Worm (Caenorhabditis elegans) whole organism, L1 larva: Measurements from ENCODE around the gene arrd-22.
A peak's percentile ranks its signal among the peaks of the same experiment; 100 is the strongest.
"Not testable (repeated sequence)": the region's sequence is repeated elsewhere in the genome, so short reads cannot be mapped to it uniquely, and the experiment has no call there.

ENCODE experiments used
- C16A3.4 ChIP-seq: fragments of 150-350 bp; optimal IDR thresholded peaks from 2 replicates; lab custom pipeline; 2014; ENCODE audit warnings: missing biosample characterization, missing genetic modification characterization
- F16B12.6 ChIP-seq: fragments of 150-350 bp; optimal IDR thresholded peaks from 2 replicates; lab custom pipeline; 2014; ENCODE audit warnings: missing biosample characterization, missing genetic modification characterization
- Y116A8C.19 ChIP-seq: sonication (generic microtip); optimal IDR thresholded peaks from 2 replicates; lab custom pipeline; 2016; ENCODE audit warnings: missing compliant biosample characterization, missing genetic modification characterization, borderline replicate concordance
- alr-1 ChIP-seq: fragments of 200-800 bp; sonication (Bioruptor generic); optimal IDR thresholded peaks from 2 replicates; lab custom pipeline; 2018; ENCODE audit warnings: borderline replicate concordance, mild to moderate bottlenecking, missing genetic modification characterization, missing compliant biosample characterization
- aly-2 ChIP-seq: fragments of 150-350 bp; optimal IDR thresholded peaks from 2 replicates; lab custom pipeline; 2014; ENCODE audit warnings: missing biosample characterization, missing genetic modification characterization
- ceh-82 ChIP-seq, 3 experiments: fragments of 150-350 bp in 1 of 3; sonication (generic microtip) in 2 of 3; optimal IDR thresholded peaks; 2 replicates each; lab custom pipeline; 2014 to 2017; ENCODE audit warnings: missing biosample characterization in 3 of 3, missing genetic modification characterization in 3 of 3
- ceh-90 ChIP-seq: sonication (generic microtip); optimal IDR thresholded peaks from 2 replicates; lab custom pipeline; 2016; ENCODE audit warnings: missing genetic modification characterization, missing compliant biosample characterization
- dsc-1 ChIP-seq: sonication (generic microtip); optimal IDR thresholded peaks from 2 replicates; lab custom pipeline; 2016; ENCODE audit warnings: mild to moderate bottlenecking, missing genetic modification characterization, missing compliant biosample characterization
- efl-1 ChIP-seq, 4 experiments: fragments of 150-350 bp; optimal IDR thresholded peaks in 3 of 4; peaks in 1 of 4; 1 replicate in 1 of 4; 2 replicates in 3 of 4; lab custom pipeline; 2014; ENCODE audit warnings: missing biosample characterization in 2 of 4, missing genetic modification characterization in 2 of 4, missing genetic modification reagents in 2 of 4
- fkh-10 ChIP-seq: sonication (generic microtip); optimal IDR thresholded peaks from 2 replicates; lab custom pipeline; 2017; ENCODE audit warnings: missing biosample characterization, missing genetic modification reagents, missing genetic modification characterization
- fos-1 ChIP-seq: fragments of 150-350 bp; optimal IDR thresholded peaks from 2 replicates; lab custom pipeline; 2014; ENCODE audit warnings: missing biosample characterization, missing genetic modification characterization
- hlh-17 ChIP-seq: fragments of 200-800 bp; sonication (Bioruptor generic); optimal IDR thresholded peaks from 2 replicates; lab custom pipeline; 2018; ENCODE audit warnings: missing genetic modification characterization, mild to moderate bottlenecking, missing compliant biosample characterization, moderate library complexity, borderline replicate concordance
- jun-1 ChIP-seq: fragments of 150-350 bp; optimal IDR thresholded peaks from 2 replicates; lab custom pipeline; 2014; ENCODE audit warnings: missing biosample characterization, missing genetic modification reagents, missing genetic modification characterization
- lin-15B ChIP-seq: fragments of 150-350 bp; sonication (generic microtip); optimal IDR thresholded peaks from 3 replicates; lab custom pipeline; 2014; ENCODE audit warnings: missing biosample characterization, missing genetic modification characterization
- lin-35 ChIP-seq, 2 experiments: fragments of 150-350 bp; optimal IDR thresholded peaks; 2 replicates each; lab custom pipeline; 2014; ENCODE audit warnings: missing biosample characterization in 2 of 2, missing genetic modification characterization in 2 of 2, missing genetic modification reagents in 2 of 2
- lin-39 ChIP-seq: fragments of 150-350 bp; optimal IDR thresholded peaks from 2 replicates; lab custom pipeline; 2014; ENCODE audit warnings: missing biosample characterization, missing genetic modification reagents, missing genetic modification characterization
- mab-9 ChIP-seq: fragments of 200-800 bp; sonication (Bioruptor generic); IDR thresholded peaks from 2 replicates; pipeline ENCODE4 v1.3.6; 2022; ENCODE audit warnings: missing genetic modification reagents, missing genetic modification characterization, missing compliant biosample characterization
- mdl-1 ChIP-seq, 2 experiments: fragments of 150-350 bp; optimal IDR thresholded peaks; 2 replicates each; lab custom pipeline; 2014 to 2017; ENCODE audit warnings: missing biosample characterization in 2 of 2, missing genetic modification characterization in 2 of 2, inconsistent platforms in 1 of 2
- mef-2 ChIP-seq: fragments of 150-350 bp; optimal IDR thresholded peaks from 2 replicates; lab custom pipeline; 2014; ENCODE audit warnings: missing biosample characterization, missing genetic modification characterization
- nhr-47 ChIP-seq: sonication (generic microtip); optimal IDR thresholded peaks from 2 replicates; lab custom pipeline; 2016; ENCODE audit warnings: mild to moderate bottlenecking, missing genetic modification characterization, moderate library complexity, missing compliant biosample characterization
- nhr-76 ChIP-seq: sonication (generic microtip); optimal IDR thresholded peaks from 2 replicates; lab custom pipeline; 2017; ENCODE audit warnings: missing biosample characterization, missing genetic modification characterization
- nhr-77 ChIP-seq: fragments of 150-350 bp; optimal IDR thresholded peaks from 2 replicates; lab custom pipeline; 2014; ENCODE audit warnings: missing biosample characterization, missing genetic modification characterization
- nhr-84 ChIP-seq: sonication (generic microtip); optimal IDR thresholded peaks from 2 replicates; lab custom pipeline; 2017; ENCODE audit warnings: missing biosample characterization, missing genetic modification characterization
- nhr-90 ChIP-seq: sonication (generic microtip); optimal IDR thresholded peaks from 2 replicates; lab custom pipeline; 2016; ENCODE audit warnings: mild to moderate bottlenecking, missing genetic modification characterization, missing compliant biosample characterization; ENCODE audit not compliant: poor library complexity
- pqm-1 ChIP-seq: sonication (generic microtip); optimal IDR thresholded peaks from 3 replicates; lab custom pipeline; 2017; ENCODE audit warnings: missing biosample characterization, missing genetic modification characterization
- skn-1 ChIP-seq: fragments of 150-350 bp; optimal IDR thresholded peaks from 2 replicates; lab custom pipeline; 2014; ENCODE audit warnings: missing biosample characterization, missing genetic modification characterization
- snu-23 ChIP-seq: sonication (generic microtip); optimal IDR thresholded peaks from 2 replicates; lab custom pipeline; 2016; ENCODE audit warnings: missing genetic modification characterization, missing compliant biosample characterization
- sox-4 ChIP-seq: sonication (generic microtip); optimal IDR thresholded peaks from 2 replicates; lab custom pipeline; 2016; ENCODE audit warnings: missing genetic modification characterization, missing compliant biosample characterization
- sptf-1 ChIP-seq: fragments of 150-350 bp; optimal IDR thresholded peaks from 2 replicates; lab custom pipeline; 2014; ENCODE audit warnings: missing biosample characterization, missing genetic modification characterization
- unc-30 ChIP-seq: sonication (generic microtip); optimal IDR thresholded peaks from 2 replicates; lab custom pipeline; 2017; ENCODE audit warnings: missing biosample characterization, missing genetic modification characterization
- unc-86 ChIP-seq: sonication (generic microtip); optimal IDR thresholded peaks from 2 replicates; lab custom pipeline; 2016; ENCODE audit warnings: missing genetic modification characterization, missing compliant biosample characterization
- ztf-11 ChIP-seq, 2 experiments: sonication (generic microtip); optimal IDR thresholded peaks; 2 replicates each; lab custom pipeline; 2016 to 2017; ENCODE audit warnings: missing genetic modification characterization in 2 of 2, missing biosample characterization in 1 of 2, missing compliant biosample characterization in 1 of 2

arrd-22 gene

ce11 chrV:3394065-3394464 is 16.3 kb upstream of the arrd-22 start:
- no peak for TF ChIP-seq efl-1 (optimal IDR thresholded peaks at IDR 0.05; lab: Kevin White, UChicago)
- peak in 1 of 2 experiments; percentile 62 for TF ChIP-seq efl-1 (GFP tag; optimal IDR thresholded peaks at IDR 0.05 in 1 of 2; lab: Kevin White, UChicago)
- TF ChIP-seq nhr-47 (tag; lab: Kevin White, UChicago) = no peak
- no peak for TF ChIP-seq ceh-90

DNA sequence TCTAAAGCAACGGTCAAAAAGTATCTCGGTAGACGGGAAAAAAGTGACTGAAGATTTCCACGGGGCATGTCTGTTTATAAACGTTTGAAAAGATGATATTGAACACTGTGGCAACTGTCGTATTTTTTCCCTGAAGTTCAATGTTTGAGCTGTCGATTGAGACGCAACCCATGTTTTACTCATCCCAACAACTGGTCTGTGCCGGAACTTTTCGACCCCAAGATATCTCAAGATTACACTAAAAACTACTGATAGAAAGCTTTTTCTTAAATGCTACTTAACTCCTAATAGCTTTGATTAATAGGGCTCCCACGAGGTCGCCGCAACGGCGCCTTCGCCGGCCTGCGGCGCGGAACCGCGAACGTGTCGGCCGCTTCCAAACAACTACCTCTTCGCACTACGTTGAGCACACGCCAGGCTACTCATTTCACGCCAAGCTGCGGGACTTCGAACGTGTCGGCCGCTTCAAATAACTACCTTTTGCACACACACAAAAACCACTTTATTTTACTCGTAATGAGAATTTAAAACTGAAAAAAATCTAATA is 15.6 kb upstream of the arrd-22 start, which contains the start of gene T20D4.15:
Gene T20D4.15 (minus strand): TSS at position 51 of the 547 bp plus-strand sequence.
- TF ChIP-seq snu-23 = no peak

DNA sequence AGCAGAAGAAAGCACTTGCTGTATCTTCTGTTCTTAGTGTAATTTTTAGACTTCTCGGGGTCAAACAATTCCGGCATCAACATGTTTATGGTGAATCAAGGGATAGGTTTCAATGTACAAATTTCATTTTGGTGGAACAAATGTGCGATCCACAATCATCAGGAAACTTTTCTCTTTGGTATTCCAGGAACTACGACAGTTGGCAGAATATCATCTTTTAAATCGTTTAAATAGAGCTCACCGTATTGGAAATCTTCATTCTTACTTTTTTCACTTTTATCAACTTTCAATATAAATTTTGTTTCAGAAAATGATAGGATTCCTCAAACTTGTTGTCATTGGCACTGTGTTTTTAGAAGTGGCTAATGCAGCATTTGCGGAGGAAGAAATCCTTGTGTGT is 13.6 kb upstream of the arrd-22 start, which contains the start of gene T20D4.12:
Gene T20D4.12 (plus strand): TSS at position 301 of the 400 bp plus-strand sequence.
- TF ChIP-seq nhr-47 (tag; lab: Kevin White, UChicago); mef-2; dsc-1 (tag; lab: Kevin White, UChicago): not testable (repeated sequence)

DNA sequence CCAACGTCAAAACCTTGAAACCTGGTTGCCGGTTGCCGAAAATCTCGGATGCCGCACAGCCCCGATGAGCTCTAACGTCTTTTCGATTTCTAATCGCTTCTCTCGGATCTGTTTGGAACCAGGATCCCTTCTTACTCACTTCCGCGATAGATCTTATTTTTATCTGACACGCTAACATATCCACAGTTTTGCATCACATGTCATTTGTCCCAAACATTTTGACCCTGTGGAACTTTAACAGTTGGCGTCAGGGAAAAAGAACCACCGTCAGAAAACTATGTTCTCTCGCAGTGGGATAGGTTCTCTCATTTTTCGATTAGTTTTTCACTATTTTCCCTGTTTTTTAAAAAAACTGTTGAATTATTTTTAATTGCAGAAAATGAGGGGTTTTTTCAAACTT is 12.0 kb upstream of the arrd-22 start, which contains the start of gene T20D4.11:
Gene T20D4.11 (plus strand): TSS at position 377 of the 400 bp plus-strand sequence.
- TF ChIP-seq mab-9 (GFP tag; lab: Robert Waterston, UW) (no peak), unc-30 (no peak), dsc-1 (tag; lab: Kevin White, UChicago) (no peak), hlh-17 (GFP tag; lab: Kevin White, UChicago) (no peak), ceh-82 (tag; optimal IDR thresholded peaks at IDR 0.05; lab: Kevin White, UChicago) (no peak), nhr-84 (tag; lab: Kevin White, UChicago) (no peak), lin-15B (tag; lab: Kevin White, UChicago) (no peak), fos-1 (tag; lab: Kevin White, UChicago) (no peak), nhr-90 (no peak), lin-39 (no peak), alr-1 (no peak), jun-1 (tag; lab: Kevin White, UChicago) (no peak)

- TF ChIP-seq lin-35 (GFP tag; optimal IDR thresholded peaks at IDR 0.05; lab: Kevin White, UChicago); Y116A8C.19 (tag; lab: Kevin White, UChicago); nhr-77 (tag; lab: Kevin White, UChicago): not testable (repeated sequence)
Measured at ce11 chrV:3399952-3400351, 10.4 kb upstream of the arrd-22 start, which contains the start of gene T20D4.10. Gene T20D4.10, plus strand, starts transcription at chrV:3400252.

DNA sequence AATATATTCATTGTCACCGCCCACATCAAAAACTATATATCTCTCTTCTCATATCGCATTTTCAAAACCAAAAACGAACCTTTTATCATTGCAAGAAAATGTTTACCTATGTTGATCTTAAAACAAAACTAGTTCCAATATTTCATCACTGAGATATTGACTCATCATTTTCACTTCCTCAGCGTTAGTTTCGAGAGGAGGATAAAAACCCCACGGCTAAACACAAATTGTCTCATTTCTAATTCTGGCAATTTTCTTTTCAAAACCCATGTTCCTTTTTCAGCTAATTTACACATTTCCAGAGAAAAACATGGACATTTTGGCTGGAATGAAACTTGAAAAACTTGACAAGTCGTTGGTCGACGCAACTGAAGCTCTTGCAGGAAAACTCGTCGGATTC is 1.7 kb upstream of the arrd-22 start, which contains the start of gene T20D4.7:
Gene T20D4.7 (plus strand): TSS at position 301 of the 400 bp plus-strand sequence.
- no peak for TF ChIP-seq F16B12.6
- TF ChIP-seq lin-15B (tag; lab: Kevin White, UChicago) = no peak
- no peak for TF ChIP-seq ceh-90
- no peak for TF ChIP-seq mef-2
- TF ChIP-seq ztf-11 (tag; optimal IDR thresholded peaks at IDR 0.05; lab: Kevin White, UChicago) = no peak
- TF ChIP-seq mdl-1 (tag; optimal IDR thresholded peaks at IDR 0.05; lab: Kevin White, UChicago) = no peak
- TF ChIP-seq sox-4 (tag; lab: Kevin White, UChicago) = no peak
- no peak for TF ChIP-seq C16A3.4 (tag; lab: Kevin White, UChicago)
- no peak for TF ChIP-seq pqm-1 (tag; lab: Kevin White, UChicago)
- TF ChIP-seq, all 84 proteins: peak for 0

DNA sequence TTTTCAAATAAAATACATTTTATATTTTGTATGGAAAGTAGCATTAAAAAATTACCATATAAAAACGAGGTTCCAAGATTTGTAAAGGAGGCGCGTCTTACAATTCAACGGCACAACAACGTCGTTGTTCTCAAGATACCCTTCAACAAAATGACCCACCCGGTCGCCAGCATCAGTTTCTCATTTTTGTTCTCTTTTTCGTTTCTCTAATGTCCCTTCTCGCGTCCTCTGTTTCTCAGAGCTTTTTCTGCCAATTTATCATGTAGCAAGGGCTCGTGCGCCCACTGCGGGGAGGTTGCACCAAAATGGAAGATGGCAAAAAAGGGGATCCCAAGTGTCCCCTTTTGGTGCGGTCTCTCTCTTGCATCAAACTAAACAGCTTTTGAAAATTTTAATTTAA is 822 bp upstream of the arrd-22 start:
- TF ChIP-seq ceh-90 (no peak), dsc-1 (tag; lab: Kevin White, UChicago) (peak; percentile 14)

ce11 chrV:3413010-3413409 is 2.7 kb downstream of the arrd-22 start, which contains the start of gene txt-11:
Gene txt-11, plus strand, starts transcription at chrV:3413310.
- TF ChIP-seq sptf-1 (tag; lab: Kevin White, UChicago) (no peak), fkh-10 (GFP tag; lab: Kevin White, UChicago) (no peak), pqm-1 (tag; lab: Kevin White, UChicago) (no peak), skn-1 (tag; lab: Kevin White, UChicago) (no peak), aly-2 (tag; lab: Kevin White, UChicago) (no peak), efl-1 (optimal IDR thresholded peaks at IDR 0.05; lab: Kevin White, UChicago) (no peak), efl-1 (GFP tag; optimal IDR thresholded peaks at IDR 0.05 in 1 of 2; lab: Kevin White, UChicago) (peak in 1 of 2 experiments; percentile 6), unc-86 (tag; lab: Kevin White, UChicago) (no peak), nhr-76 (tag; lab: Kevin White, UChicago) (no peak)
